Worm (Caenorhabditis elegans) whole organism, young adult: Measurements from ENCODE around the gene rpl-36.A.

Experiments used
- B0035.1 ChIP-seq: sonication (generic microtip); optimal IDR thresholded peaks from 2 replicates; lab custom pipeline; 2016; ENCODE audit warnings: missing genetic modification characterization, mild to moderate bottlenecking, missing compliant biosample characterization, missing genotype, missing genetic modification reagents
- F23B12.7 ChIP-seq: sonication (generic microtip); optimal IDR thresholded peaks from 2 replicates; lab custom pipeline; 2017; ENCODE audit warnings: missing genetic modification characterization, mild to moderate bottlenecking, missing compliant biosample characterization, antibody characterized with exemption, moderate library complexity; ENCODE audit not compliant: insufficient read depth
- ama-1 ChIP-seq, 3 experiments: fragments of 150-350 bp in 1 of 3; sonication (generic microtip) in 2 of 3; optimal IDR thresholded peaks; 2 replicates each; lab custom pipeline; 2014 to 2018; ENCODE audit warnings: missing biosample characterization in 2 of 3, missing genetic modification characterization in 2 of 3, missing genetic modification reagents in 2 of 3
- ceh-100 ChIP-seq: fragments of 200-800 bp; sonication (Bioruptor generic); IDR thresholded peaks from 2 replicates; pipeline ENCODE4 v1.3.6; 2022; ENCODE audit warnings: missing genetic modification reagents, missing genetic modification characterization, missing compliant biosample characterization
- madf-3 ChIP-seq: fragments of 200-800 bp; sonication (Bioruptor generic); IDR thresholded peaks from 2 replicates; pipeline ENCODE4 v1.3.6; 2022; ENCODE audit warnings: missing genetic modification reagents, missing genetic modification characterization, missing compliant biosample characterization
- unc-130 ChIP-seq: sonication (generic microtip); optimal IDR thresholded peaks from 2 replicates; lab custom pipeline; 2016; ENCODE audit warnings: missing genetic modification reagents, missing genetic modification characterization, missing compliant biosample characterization
- unc-62 ChIP-seq: fragments of 150-350 bp; optimal IDR thresholded peaks from 2 replicates; lab custom pipeline; 2014; ENCODE audit warnings: missing biosample characterization, missing genetic modification reagents, missing genetic modification characterization

ce11 chrII:11048930-11049329 is 48.1 kb downstream of the rpl-36.A start, which contains the start of gene F33A8.4:
- TF ChIP-seq B0035.1 (tag; lab: Kevin White, UChicago) (no peak), ceh-100 (GFP tag; lab: Robert Waterston, UW) (no peak), F23B12.7 (tag; lab: Kevin White, UChicago) (no peak), ama-1 (optimal IDR thresholded peaks at IDR 0.05; lab: Kevin White, UChicago) (no peak), ama-1 (GFP tag; optimal IDR thresholded peaks at IDR 0.05; lab: Kevin White, UChicago) (no peak), unc-130 (GFP tag; lab: Kevin White, UChicago) (no peak), unc-62 (no peak), madf-3 (GFP tag; lab: Robert Waterston, UW) (no peak)
